Worm (Caenorhabditis elegans): ENCODE data around the gene tbc-13.

DNA sequence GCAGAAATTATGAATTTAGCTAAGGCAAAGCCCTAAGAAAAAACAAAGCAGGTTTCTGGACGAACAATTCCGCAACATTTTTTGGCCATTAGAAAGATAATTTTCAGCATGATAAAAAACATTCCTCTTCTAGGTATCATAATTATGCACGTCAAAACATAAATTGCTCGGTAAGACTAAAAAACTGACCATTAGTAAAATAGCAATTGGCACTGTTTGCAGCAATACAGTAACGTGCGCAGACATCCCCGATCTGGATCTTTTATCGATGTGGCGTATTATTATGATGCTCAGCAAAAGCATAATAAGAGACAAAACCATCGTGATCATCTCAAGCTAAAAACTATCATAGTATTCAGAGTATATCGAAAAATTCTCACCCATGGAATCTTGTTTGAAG is 8.4 kb upstream of the tbc-13 start:
- TF ChIP-seq elt-1 (tag; optimal IDR thresholded peaks at IDR 0.05; ENCODE audit: borderline replicate concordance, insufficient read depth) (no peak), nhr-237 (tag; optimal IDR thresholded peaks at IDR 0.05) (no peak), snpc-4 (tag; optimal IDR thresholded peaks at IDR 0.05) (no peak), lsy-2 (tag; optimal IDR thresholded peaks at IDR 0.05) (no peak), unc-39 (tag; optimal IDR thresholded peaks at IDR 0.05) (no peak)

Measured in whole organism, mixed stage, embryonic.